Worm (Caenorhabditis elegans) whole organism, young adult: ENCODE data around the gene fbxb-11.

Source experiments
- D2030.7 ChIP-seq: fragments of 200-800 bp; sonication (Bioruptor generic); IDR thresholded peaks from 2 replicates; pipeline ENCODE4 v1.3.6; 2022; ENCODE audit warnings: missing genetic modification reagents, missing genetic modification characterization, missing compliant biosample characterization
- F22D6.2 ChIP-seq: sonication (generic microtip); optimal IDR thresholded peaks from 2 replicates; lab custom pipeline; 2016; ENCODE audit warnings: mild to moderate bottlenecking, missing genetic modification characterization, missing compliant biosample characterization
- F33H1.4 ChIP-seq: fragments of 200-800 bp; sonication (Bioruptor generic); IDR thresholded peaks from 2 replicates; pipeline ENCODE4 v1.3.6; 2022; ENCODE audit warnings: missing genetic modification reagents, missing genetic modification characterization, missing compliant biosample characterization
- F37B4.10 ChIP-seq: fragments of 200-800 bp; sonication (Bioruptor generic); IDR thresholded peaks from 2 replicates; pipeline ENCODE4 v1.3.6; 2022; ENCODE audit warnings: missing genetic modification characterization, missing compliant biosample characterization
- F39B2.1 ChIP-seq: fragments of 200-800 bp; sonication (Bioruptor generic); IDR thresholded peaks from 2 replicates; pipeline ENCODE4 v1.3.6; 2022; ENCODE audit warnings: missing genetic modification reagents, missing genetic modification characterization, missing compliant biosample characterization
- F49E8.2 ChIP-seq: sonication (generic microtip); optimal IDR thresholded peaks from 3 replicates; lab custom pipeline; 2017; ENCODE audit warnings: missing genetic modification characterization, mild to moderate bottlenecking, missing compliant biosample characterization, antibody characterized with exemption, moderate library complexity; ENCODE audit not compliant: insufficient read depth
- F57A8.1 ChIP-seq: fragments of 200-800 bp; sonication (Bioruptor generic); optimal IDR thresholded peaks from 2 replicates; lab custom pipeline; 2018; ENCODE audit warnings: mild to moderate bottlenecking, missing genetic modification characterization, moderate library complexity, missing compliant biosample characterization
- K11D2.4 ChIP-seq: fragments of 200-800 bp; sonication (Bioruptor generic); IDR thresholded peaks from 2 replicates; pipeline ENCODE4 v1.3.6; 2022; ENCODE audit warnings: missing genetic modification reagents, missing genetic modification characterization, missing compliant biosample characterization
- Y67H2A.10 ChIP-seq: fragments of 200-800 bp; sonication (Bioruptor generic); conservative IDR thresholded peaks from 2 replicates; pipeline ENCODE4 v1.3.6; 2022; ENCODE audit warnings: missing genetic modification reagents, missing genetic modification characterization, missing compliant biosample characterization
- ZK185.1 ChIP-seq: sonication (generic microtip); optimal IDR thresholded peaks from 2 replicates; lab custom pipeline; 2016; ENCODE audit warnings: mild to moderate bottlenecking, missing genetic modification characterization, missing compliant biosample characterization; ENCODE audit not compliant: poor library complexity, severe bottlenecking
- akir-1 ChIP-seq: fragments of 200-800 bp; sonication (Bioruptor generic); optimal IDR thresholded peaks from 2 replicates; lab custom pipeline; 2018; ENCODE audit warnings: mild to moderate bottlenecking, missing genetic modification characterization, moderate library complexity, missing compliant biosample characterization
- aptf-2 ChIP-seq: fragments of 200-800 bp; sonication (Bioruptor generic); conservative IDR thresholded peaks from 2 replicates; pipeline ENCODE4 v1.3.6; 2022; ENCODE audit warnings: missing genetic modification reagents, missing genetic modification characterization, missing compliant biosample characterization
- aptf-3 ChIP-seq: fragments of 200-800 bp; sonication (Bioruptor generic); IDR thresholded peaks from 2 replicates; pipeline ENCODE4 v1.3.6; 2022; ENCODE audit warnings: missing genetic modification characterization, missing compliant biosample characterization
- bed-1 ChIP-seq: fragments of 200-800 bp; sonication (Bioruptor generic); IDR thresholded peaks from 2 replicates; pipeline ENCODE4 v1.3.6; 2022; ENCODE audit warnings: missing genetic modification reagents, missing genetic modification characterization, missing compliant biosample characterization
- cebp-1 ChIP-seq, 2 experiments: fragments of 200-800 bp in 1 of 2; sonication (Bioruptor generic) in 1 of 2; sonication (generic microtip) in 1 of 2; IDR thresholded peaks in 1 of 2; optimal IDR thresholded peaks in 1 of 2; 2 replicates each; pipeline versions ENCODE4 v1.3.6 to Lab custom; 2017 to 2022; ENCODE audit warnings: missing compliant biosample characterization in 2 of 2, missing genetic modification characterization in 2 of 2, mild to moderate bottlenecking in 1 of 2, missing genetic modification reagents in 1 of 2, moderate library complexity in 1 of 2
- ceh-27 ChIP-seq: fragments of 200-800 bp; sonication (Bioruptor generic); optimal IDR thresholded peaks from 2 replicates; lab custom pipeline; 2018; ENCODE audit warnings: mild to moderate bottlenecking, missing genetic modification characterization, moderate library complexity, missing compliant biosample characterization
- ceh-40 ChIP-seq: fragments of 200-800 bp; sonication (Bioruptor generic); IDR thresholded peaks from 2 replicates; pipeline ENCODE4 v1.3.6; 2022; ENCODE audit warnings: missing genetic modification characterization, missing compliant biosample characterization
- ceh-58 ChIP-seq: fragments of 200-800 bp; sonication (Bioruptor generic); IDR thresholded peaks from 2 replicates; pipeline ENCODE4 v1.3.6; 2022; ENCODE audit warnings: missing genetic modification characterization, missing compliant biosample characterization
- ceh-79 ChIP-seq: sonication (generic microtip); optimal IDR thresholded peaks from 2 replicates; lab custom pipeline; 2017; ENCODE audit warnings: mild to moderate bottlenecking, missing genetic modification characterization, missing compliant biosample characterization
- dpff-1 ChIP-seq: sonication (generic microtip); optimal IDR thresholded peaks from 2 replicates; lab custom pipeline; 2017; ENCODE audit warnings: mild to moderate bottlenecking, missing genetic modification characterization, missing compliant biosample characterization
- efl-1 ChIP-seq: fragments of 150-350 bp; optimal IDR thresholded peaks from 2 replicates; lab custom pipeline; 2014; ENCODE audit warnings: missing biosample characterization, missing genetic modification reagents, missing genetic modification characterization
- egl-18 ChIP-seq: fragments of 200-800 bp; sonication (Bioruptor generic); IDR thresholded peaks from 2 replicates; pipeline ENCODE4 v1.3.6; 2022; ENCODE audit warnings: missing genetic modification reagents, missing genetic modification characterization, missing compliant biosample characterization
- let-526 ChIP-seq: fragments of 200-800 bp; sonication (Bioruptor generic); IDR thresholded peaks from 2 replicates; pipeline ENCODE4 v1.3.6; 2022; ENCODE audit warnings: missing genetic modification reagents, missing genetic modification characterization, missing compliant biosample characterization
- lin-54 ChIP-seq: fragments of 200-800 bp; sonication (Bioruptor generic); optimal IDR thresholded peaks from 2 replicates; lab custom pipeline; 2018; ENCODE audit warnings: mild to moderate bottlenecking, missing genetic modification characterization, missing compliant biosample characterization
- mes-4 ChIP-seq: sonication (generic microtip); optimal IDR thresholded peaks from 2 replicates; lab custom pipeline; 2016; ENCODE audit warnings: missing genotype, missing genetic modification characterization, missing compliant biosample characterization
- nfya-1 ChIP-seq: sonication (generic microtip); optimal IDR thresholded peaks from 2 replicates; lab custom pipeline; 2017; ENCODE audit warnings: antibody characterized with exemption, missing compliant biosample characterization, missing genetic modification characterization, borderline replicate concordance; ENCODE audit not compliant: insufficient read depth
- pha-4 ChIP-seq: fragments of 150-350 bp; sonication (generic microtip); optimal IDR thresholded peaks from 2 replicates; lab custom pipeline; 2014; ENCODE audit warnings: missing biosample characterization, missing genetic modification reagents, missing genetic modification characterization
- rec-8 ChIP-seq, 2 experiments: sonication (generic microtip); optimal IDR thresholded peaks; 2 replicates each; lab custom pipeline; 2016; ENCODE audit warnings: mild to moderate bottlenecking in 2 of 2, missing genetic modification characterization in 2 of 2, missing genetic modification reagents in 2 of 2, missing genotype in 2 of 2, missing biosample characterization in 1 of 2, missing compliant biosample characterization in 1 of 2, moderate library complexity in 1 of 2
- snpc-1.3 ChIP-seq: sonication (generic microtip); optimal IDR thresholded peaks from 2 replicates; lab custom pipeline; 2017; ENCODE audit warnings: missing genetic modification characterization, mild to moderate bottlenecking, missing compliant biosample characterization, antibody characterized with exemption, moderate library complexity, missing genotype, missing genetic modification reagents; ENCODE audit not compliant: insufficient read depth
- snpc-4 ChIP-seq, 5 experiments: fragments of 150-350 bp in 1 of 5; sonication (generic microtip) in 4 of 5; optimal IDR thresholded peaks; 2 replicates each; lab custom pipeline; 2014 to 2018; ENCODE audit warnings: missing genetic modification characterization in 5 of 5, missing biosample characterization in 3 of 5, antibody characterized with exemption in 2 of 5, mild to moderate bottlenecking in 2 of 5, missing compliant biosample characterization in 2 of 5, missing genotype in 2 of 5, moderate library complexity in 2 of 5, missing genetic modification reagents in 1 of 5
- unc-130 ChIP-seq: sonication (generic microtip); optimal IDR thresholded peaks from 2 replicates; lab custom pipeline; 2016; ENCODE audit warnings: missing genetic modification reagents, missing genetic modification characterization, missing compliant biosample characterization
- ztf-18 ChIP-seq: sonication (generic microtip); optimal IDR thresholded peaks from 2 replicates; lab custom pipeline; 2016; ENCODE audit warnings: missing genotype, mild to moderate bottlenecking, missing genetic modification characterization, missing compliant biosample characterization
- ztf-6 ChIP-seq: fragments of 200-800 bp; sonication (Bioruptor generic); IDR thresholded peaks from 2 replicates; pipeline ENCODE4 v1.3.6; 2022; ENCODE audit warnings: missing genetic modification reagents, missing genetic modification characterization, missing compliant biosample characterization

fbxb-11 gene

ce11 chrII:1706385-1706784 lies 18.0 kb upstream of the fbxb-11 start, which contains the start of gene sdz-18:
sdz-18 (minus strand) TSS chrII:1706485.
- TF ChIP-seq unc-130 (GFP tag; lab: Kevin White, UChicago), result no peak
- no peak for TF ChIP-seq D2030.7 (GFP tag; lab: Robert Waterston, UW)
- TF ChIP-seq nfya-1 (tag; lab: Kevin White, UChicago), result no peak
- TF ChIP-seq snpc-1.3 (tag; lab: Kevin White, UChicago), result no peak

DNA sequence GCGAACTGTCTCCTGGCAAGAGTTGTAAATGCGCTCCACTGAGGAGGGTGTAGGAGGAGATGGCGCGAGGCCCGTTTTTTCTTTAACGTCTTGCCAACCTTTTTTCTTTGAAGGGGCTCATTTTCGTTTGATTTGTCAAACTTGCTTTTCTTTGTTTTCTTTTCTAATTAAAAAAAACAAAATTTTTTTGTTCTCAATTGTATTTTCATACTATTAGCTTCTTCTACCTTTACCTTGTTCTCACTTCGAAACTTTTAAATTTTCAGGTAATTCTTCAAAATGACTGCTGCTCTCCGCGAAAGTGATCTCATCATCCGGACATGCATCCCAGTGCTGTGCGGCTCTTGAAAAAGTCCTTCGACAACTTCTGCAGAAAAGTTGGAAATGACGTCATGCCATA lies 14.5 kb upstream of the fbxb-11 start, which contains the start of gene fbxa-184:
fbxa-184 (plus strand) TSS at position 301 of the 400 bp plus-strand sequence.
- TF ChIP-seq F57A8.1 (GFP tag; lab: Kevin White, UChicago) (no peak), aptf-2 (peak; percentile 81)

- TF ChIP-seq D2030.7 (GFP tag; lab: Robert Waterston, UW) (no peak), akir-1 (GFP tag; lab: Kevin White, UChicago) (no peak), efl-1 (peak; percentile 47)
These were observed 11.5 kb upstream of the fbxb-11 start, which contains the start of gene btb-7 for ce11 chrII:1712938-1713337. btb-7 (plus strand) TSS chrII:1713238.

DNA sequence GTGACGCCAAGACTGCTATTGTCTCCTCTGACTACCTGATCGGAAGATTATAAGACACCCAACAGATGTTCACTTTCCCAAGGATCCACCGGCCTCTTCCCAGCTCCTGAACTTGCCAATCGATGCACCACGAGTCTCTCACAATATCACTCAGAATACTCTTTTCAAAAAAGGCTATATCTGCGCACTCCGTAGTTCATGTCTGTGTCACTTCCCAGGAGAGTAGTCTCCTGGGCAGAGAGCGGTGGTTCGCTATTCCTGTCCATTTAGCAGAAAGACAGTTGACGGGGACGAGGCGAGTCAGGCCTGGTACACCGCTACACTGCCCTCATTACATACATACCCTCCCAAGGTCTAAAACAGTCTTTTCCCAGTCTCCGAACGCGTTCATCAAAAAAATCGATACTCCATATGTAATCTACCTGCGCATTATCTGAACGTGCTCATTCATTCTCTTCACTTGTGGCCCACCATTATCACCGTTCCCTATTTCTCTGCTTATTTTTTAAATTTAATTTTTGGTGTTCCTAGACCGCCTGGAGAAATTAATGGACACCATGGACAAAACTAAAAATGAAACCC lies 9.6 kb upstream of the fbxb-11 start, which contains the start of gene btb-6:
btb-6 (plus strand) TSS at position 532 of the 582 bp plus-strand sequence.
- TF ChIP-seq F33H1.4 (GFP tag; lab: Robert Waterston, UW) (no peak), bed-1 (GFP tag; lab: Robert Waterston, UW) (0 out of 2 replicates have a peak, but pooled peaks have one; percentile 47), ceh-58 (no peak), snpc-1.3 (tag; lab: Kevin White, UChicago) (no peak), Y67H2A.10 (GFP tag; lab: Robert Waterston, UW) (no peak), aptf-2 (peak; percentile 97), ceh-40 (GFP tag; lab: Robert Waterston, UW) (no peak), F49E8.2 (tag; lab: Kevin White, UChicago) (no peak), aptf-3 (peak; percentile 87; the same call in 1 of the 2 replicates), K11D2.4 (GFP tag; lab: Robert Waterston, UW) (no peak), egl-18 (GFP tag; lab: Robert Waterston, UW) (no peak), pha-4 (tag; lab: Kevin White, UChicago) (no peak), ZK185.1 (no peak)
- TF ChIP-seq, all 124 proteins: peak for 3

- TF ChIP-seq F22D6.2 (tag; lab: Kevin White, UChicago) (no peak), lin-54 (no peak), dpff-1 (no peak), F37B4.10 (GFP tag; lab: Robert Waterston, UW) (no peak), ztf-6 (GFP tag; lab: Robert Waterston, UW) (no peak), ceh-27 (no peak), F39B2.1 (no peak), ceh-79 (tag; lab: Kevin White, UChicago) (no peak), ztf-18 (tag; lab: Kevin White, UChicago) (no peak), akir-1 (GFP tag; lab: Kevin White, UChicago) (no peak), let-526 (GFP tag; lab: Robert Waterston, UW) (no peak), rec-8 (tag; optimal IDR thresholded peaks at IDR 0.05; lab: Kevin White, UChicago) (no peak), cebp-1 (GFP tag; IDR thresholded peaks at IDR 0.05; lab: Robert Waterston, UW) (no peak), cebp-1 (tag; optimal IDR thresholded peaks at IDR 0.05; lab: Kevin White, UChicago) (no peak), snpc-4 (GFP tag; optimal IDR thresholded peaks at IDR 0.05; lab: Kevin White, UChicago) (no peak), snpc-4 (tag; optimal IDR thresholded peaks at IDR 0.05; lab: Kevin White, UChicago) (no peak), mes-4 (tag; lab: Kevin White, UChicago) (no peak), aptf-2 (no peak), egl-18 (GFP tag; lab: Robert Waterston, UW) (no peak)
These were observed 5.3 kb upstream of the fbxb-11 start, which contains the start of gene fbxb-48 for ce11 chrII:1719153-1719552. fbxb-48 (minus strand) TSS chrII:1719253.
